Worm (Caenorhabditis elegans): Measurements from ENCODE around the gene C10C6.7.

The C10C6.7 gene

DNA sequence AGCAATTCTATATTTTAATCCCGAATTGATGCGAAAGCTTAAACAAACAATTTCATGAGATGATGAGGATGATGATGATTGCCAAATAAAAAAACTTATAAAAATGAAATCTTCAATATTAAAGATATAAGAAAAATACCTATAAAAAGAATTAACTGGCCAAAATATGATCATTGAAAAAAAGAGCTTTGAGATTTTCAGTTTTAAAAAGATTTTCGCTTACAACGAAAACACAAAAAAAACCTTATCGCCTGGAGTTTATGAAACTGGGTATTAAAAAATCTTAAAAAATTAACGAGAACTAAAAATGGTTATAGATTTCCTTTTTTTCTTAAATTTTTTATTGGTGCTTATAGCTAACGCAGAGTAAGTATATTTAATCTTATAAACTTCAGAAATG is at the start of gene C10C6.7:
TSS of gene C10C6.7 (minus strand) at position 101 of the 400 bp plus-strand sequence.
- TF ChIP-seq W03F9.2 (tag; optimal IDR thresholded peaks at IDR 0.05), result no peak
- no peak for TF ChIP-seq him-1 (tag; optimal IDR thresholded peaks at IDR 0.05)
- no peak for TF ChIP-seq dao-5 (tag; optimal IDR thresholded peaks at IDR 0.05)

DNA sequence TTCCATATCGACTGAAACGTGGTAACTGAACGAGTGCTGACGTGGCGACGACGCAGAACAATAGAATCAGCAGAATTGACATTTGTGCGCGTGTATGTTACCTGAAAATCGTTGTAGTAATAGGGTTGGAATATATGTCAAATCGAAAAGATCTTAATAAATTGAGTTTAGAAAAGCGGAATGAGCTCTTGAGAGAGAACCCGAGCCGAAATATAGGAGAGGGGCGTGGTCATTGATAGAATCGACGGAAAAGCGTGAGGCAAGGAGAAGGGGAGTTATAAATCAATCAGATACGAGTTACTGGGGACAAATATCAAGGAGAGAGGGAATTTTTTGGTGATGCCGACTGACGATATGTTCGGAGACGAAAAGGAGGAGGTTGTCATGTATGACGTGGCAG is 43.4 kb upstream of the C10C6.7 start, which contains the start of gene M04B2.6:
TSS of gene M04B2.6 (minus strand) at position 101 of the 400 bp plus-strand sequence.
- no peak for TF ChIP-seq W03F9.2 (tag; optimal IDR thresholded peaks at IDR 0.05)
- TF ChIP-seq dao-5 (tag; optimal IDR thresholded peaks at IDR 0.05), result no peak
- no peak for TF ChIP-seq him-1 (tag; optimal IDR thresholded peaks at IDR 0.05)

DNA sequence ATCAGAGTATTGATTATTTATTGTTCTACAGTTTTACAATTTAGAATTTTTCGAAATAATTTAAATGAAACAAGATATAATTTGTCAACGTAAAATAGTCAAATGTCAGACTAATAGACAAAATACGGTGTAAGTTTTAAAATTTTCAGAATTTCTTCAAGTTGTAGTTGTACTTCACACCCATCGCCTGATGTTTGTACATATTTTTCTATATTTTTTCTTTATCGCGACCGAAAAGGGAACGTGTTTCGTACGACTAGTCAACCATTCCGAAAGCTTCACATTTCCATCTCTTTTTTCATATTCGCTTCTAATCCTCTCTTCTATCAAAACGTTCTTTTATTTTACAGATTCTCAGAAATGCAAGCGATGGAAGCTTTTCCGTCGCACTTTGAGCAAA is 37.1 kb upstream of the C10C6.7 start, which contains the start of gene twk-25:
TSS of gene twk-25 (plus strand) at position 301 of the 400 bp plus-strand sequence.
- TF ChIP-seq him-1 (tag; optimal IDR thresholded peaks at IDR 0.05), result no peak
- no peak for TF ChIP-seq W03F9.2 (tag; optimal IDR thresholded peaks at IDR 0.05)
- TF ChIP-seq dao-5 (tag; optimal IDR thresholded peaks at IDR 0.05), result no peak

DNA sequence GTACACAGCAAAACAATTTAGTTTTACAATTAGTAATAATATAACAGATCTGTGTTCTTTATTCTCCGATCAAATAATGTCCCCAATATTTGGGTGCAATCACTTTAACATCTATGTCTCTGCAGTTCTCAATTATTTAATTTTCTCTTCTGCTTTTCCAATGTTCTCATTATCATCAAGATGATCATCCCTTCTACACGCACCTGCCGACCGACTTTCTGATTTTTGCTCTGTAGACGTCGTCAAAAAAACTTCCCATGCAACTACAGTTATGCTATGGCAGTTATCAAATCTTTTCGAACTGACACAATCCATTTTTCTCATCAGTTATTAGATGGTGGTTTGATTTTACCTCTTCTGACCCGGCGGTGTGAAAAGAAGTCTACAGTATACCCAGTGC is 36.3 kb upstream of the C10C6.7 start:
- TF ChIP-seq W03F9.2 (tag; optimal IDR thresholded peaks at IDR 0.05), result no peak
- TF ChIP-seq dao-5 (tag; optimal IDR thresholded peaks at IDR 0.05), result no peak
- no peak for TF ChIP-seq him-1 (tag; optimal IDR thresholded peaks at IDR 0.05)

DNA sequence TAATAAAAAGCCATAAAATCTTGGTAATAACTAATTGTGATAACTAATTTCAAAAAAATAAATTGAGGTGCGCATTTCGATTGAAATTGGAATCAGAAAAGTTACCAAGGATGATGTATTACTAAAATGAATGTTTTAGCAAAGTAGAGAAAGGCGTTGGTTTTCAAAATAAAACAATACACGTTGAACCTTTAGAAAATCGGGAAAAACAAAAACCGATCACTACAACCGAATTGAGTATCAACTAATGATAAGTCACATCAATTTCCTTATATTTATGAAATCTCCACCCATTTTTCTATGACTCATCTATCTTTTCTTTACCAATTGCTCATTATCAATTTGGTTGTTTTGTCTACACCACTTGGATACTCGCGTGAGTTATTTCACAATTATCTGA is 33.1 kb upstream of the C10C6.7 start, which contains the start of gene H21P03.10:
TSS of gene H21P03.10 (plus strand) at position 301 of the 400 bp plus-strand sequence.
- TF ChIP-seq W03F9.2 (tag; optimal IDR thresholded peaks at IDR 0.05), result no peak
- no peak for TF ChIP-seq him-1 (tag; optimal IDR thresholded peaks at IDR 0.05)
- TF ChIP-seq dao-5 (tag; optimal IDR thresholded peaks at IDR 0.05), result no peak

DNA sequence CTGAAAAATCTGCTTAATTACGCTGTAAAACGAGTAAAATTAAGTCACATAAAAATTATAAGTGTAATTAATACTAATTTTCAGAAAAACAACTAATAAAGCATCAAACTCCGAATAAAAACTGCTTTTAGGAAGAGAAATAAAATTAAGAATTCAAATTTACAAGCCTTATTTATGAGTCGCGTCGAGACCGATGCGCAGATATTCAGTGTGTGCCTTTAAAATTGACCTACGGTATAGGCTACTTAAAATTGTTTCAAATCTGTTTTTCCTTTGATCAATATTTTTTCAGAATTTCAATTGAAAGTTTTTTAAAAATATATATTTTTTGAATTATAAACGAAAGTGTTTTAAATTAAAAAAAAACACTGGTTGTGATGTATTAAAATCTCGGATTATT is 30.9 kb upstream of the C10C6.7 start, which contains the start of gene sms-1:
TSS of gene sms-1 (minus strand) at position 6 of the 400 bp plus-strand sequence.
- TF ChIP-seq W03F9.2 (tag; optimal IDR thresholded peaks at IDR 0.05), result no peak
- TF ChIP-seq him-1 (tag; optimal IDR thresholded peaks at IDR 0.05), result no peak
- no peak for TF ChIP-seq dao-5 (tag; optimal IDR thresholded peaks at IDR 0.05)

DNA sequence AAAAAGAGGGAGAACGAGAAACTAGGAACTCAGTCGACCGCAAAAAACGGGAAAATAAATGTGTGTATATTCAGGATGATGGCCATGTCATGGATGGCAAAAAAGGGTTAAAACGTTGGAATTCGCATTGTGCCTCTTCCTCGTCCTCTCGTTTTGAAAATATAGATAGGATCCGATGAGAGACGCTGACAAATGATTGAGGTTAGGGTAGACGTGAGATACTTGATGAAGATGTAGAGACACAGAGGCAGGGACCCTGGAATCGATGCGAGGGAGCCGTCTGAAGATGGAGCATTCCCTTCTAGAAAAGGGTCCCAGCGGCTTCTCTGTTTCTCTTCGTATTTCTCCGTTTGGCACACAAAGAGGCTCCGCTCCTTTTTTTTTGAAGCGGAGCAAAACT is 27.6 kb upstream of the C10C6.7 start:
- no peak for TF ChIP-seq W03F9.2 (tag; optimal IDR thresholded peaks at IDR 0.05)
- TF ChIP-seq him-1 (tag; optimal IDR thresholded peaks at IDR 0.05), result peak; percentile 70

DNA sequence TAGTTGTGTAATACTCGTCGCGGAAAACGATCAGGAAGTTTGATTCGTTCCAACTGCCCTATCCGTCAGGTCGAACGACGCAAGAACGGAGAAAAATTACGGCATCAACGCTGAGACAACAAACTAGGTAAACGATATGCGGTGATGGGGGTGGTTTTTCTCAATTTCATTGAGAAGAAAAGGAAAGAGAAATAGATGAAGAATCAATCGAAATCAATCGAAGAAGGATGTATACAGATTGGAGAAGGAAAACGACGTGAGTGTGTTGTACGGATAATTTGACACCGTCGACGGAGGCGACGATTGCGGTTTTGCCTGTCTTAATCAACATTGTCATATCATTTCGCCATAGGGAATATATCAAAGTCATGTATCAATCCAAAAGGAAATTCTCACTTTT is 26.6 kb upstream of the C10C6.7 start:
- TF ChIP-seq W03F9.2 (tag; optimal IDR thresholded peaks at IDR 0.05) (no peak), him-1 (tag; optimal IDR thresholded peaks at IDR 0.05) (no peak), dao-5 (tag; optimal IDR thresholded peaks at IDR 0.05) (no peak)

DNA sequence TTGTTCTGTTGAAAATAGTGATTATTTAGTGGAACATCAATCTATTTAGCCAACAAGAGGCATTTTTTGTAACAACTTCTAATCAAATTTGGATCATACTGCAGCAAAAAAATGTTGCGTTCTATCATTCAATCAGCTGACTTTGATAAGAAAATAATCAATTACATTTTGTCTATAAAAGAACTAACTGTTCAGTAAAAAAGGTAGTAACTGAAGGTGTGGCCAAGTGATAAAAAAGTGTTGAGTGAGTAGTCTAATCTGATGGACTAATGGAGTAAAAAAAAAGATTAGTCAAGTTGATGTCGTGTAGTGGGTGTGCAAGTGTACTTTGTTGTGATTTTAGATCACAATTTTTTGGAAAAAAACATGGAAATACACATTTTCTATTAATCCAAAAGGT is 25.0 kb upstream of the C10C6.7 start:
- TF ChIP-seq dao-5 (tag; optimal IDR thresholded peaks at IDR 0.05) (no peak), him-1 (tag; optimal IDR thresholded peaks at IDR 0.05) (no peak), W03F9.2 (tag; optimal IDR thresholded peaks at IDR 0.05) (no peak)

DNA sequence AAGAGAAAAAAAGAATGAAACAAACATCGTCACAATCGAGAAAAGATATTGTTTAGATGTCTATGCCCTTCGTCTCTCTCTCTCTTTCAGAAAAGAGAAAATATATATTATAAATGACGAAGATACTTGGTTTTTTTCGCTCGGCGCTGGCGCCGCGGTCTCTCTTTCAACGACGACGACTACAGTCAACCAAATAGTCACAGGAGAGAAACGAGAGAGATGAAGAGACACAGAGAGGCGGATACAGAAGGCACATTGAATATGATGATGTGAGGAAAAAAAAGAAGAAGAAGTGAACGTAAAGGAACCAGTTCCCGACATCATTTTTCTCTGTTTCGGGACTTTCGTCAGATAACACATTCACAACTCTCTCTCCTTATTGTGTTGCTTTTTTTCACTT is 24.1 kb upstream of the C10C6.7 start:
- no peak for TF ChIP-seq him-1 (tag; optimal IDR thresholded peaks at IDR 0.05)
- TF ChIP-seq W03F9.2 (tag; optimal IDR thresholded peaks at IDR 0.05), result no peak
- TF ChIP-seq dao-5 (tag; optimal IDR thresholded peaks at IDR 0.05), result no peak

DNA sequence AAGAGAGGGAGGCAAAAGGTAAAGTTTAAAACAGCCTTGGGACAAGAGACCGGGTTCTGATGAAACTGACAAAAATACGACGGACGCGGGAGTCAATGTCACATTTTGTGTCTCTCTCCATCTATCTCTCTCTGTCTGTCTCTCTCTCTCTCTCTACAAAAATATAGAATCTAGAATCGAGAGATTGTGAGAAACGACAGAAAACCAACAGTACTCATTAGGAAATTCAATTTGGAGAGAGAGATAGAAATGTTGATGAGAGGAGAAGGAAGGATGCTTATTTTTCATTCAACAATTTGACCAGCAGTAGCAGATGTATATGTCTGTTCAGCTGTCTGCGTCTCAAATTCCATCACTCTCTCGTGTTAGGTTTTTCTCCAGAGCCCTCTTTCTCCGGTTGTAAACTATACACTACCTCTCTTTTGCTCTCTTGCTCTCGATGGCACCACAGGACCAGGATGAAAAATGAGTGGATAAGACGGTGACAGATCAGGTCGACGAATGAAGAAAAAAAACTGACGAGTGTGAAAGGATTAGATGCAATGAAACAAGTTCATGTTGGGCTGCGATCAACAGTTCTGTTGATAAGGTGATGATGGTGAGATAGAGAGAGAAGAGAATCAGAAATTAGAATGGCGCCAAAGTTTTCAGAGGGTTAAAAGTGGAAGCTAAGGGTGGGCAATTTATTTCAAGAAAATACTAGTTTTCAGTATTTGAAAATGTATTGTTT is 22.5 kb upstream of the C10C6.7 start:
- peak; percentile 7 for TF ChIP-seq W03F9.2 (tag; optimal IDR thresholded peaks at IDR 0.05)
- TF ChIP-seq dao-5 (tag; optimal IDR thresholded peaks at IDR 0.05), result no peak
- TF ChIP-seq him-1 (tag; optimal IDR thresholded peaks at IDR 0.05), result no peak

DNA sequence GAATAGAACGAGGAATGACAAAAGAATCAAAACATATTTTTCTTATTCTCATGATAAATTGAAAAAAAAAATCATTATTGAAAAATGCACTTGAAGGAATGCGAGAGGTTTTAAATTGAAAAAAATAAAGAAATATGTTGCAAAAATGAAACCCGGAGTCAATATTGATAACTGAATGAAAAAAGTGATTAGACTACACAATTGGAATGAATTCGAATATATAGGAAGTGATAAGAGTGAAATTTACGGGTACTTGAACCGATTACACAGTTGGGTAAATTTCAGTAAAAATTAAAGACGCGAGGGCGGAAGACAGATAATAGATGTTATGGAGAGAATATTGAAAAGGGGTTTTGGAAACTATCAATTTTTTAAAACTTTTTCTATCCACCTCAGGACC is 21.8 kb upstream of the C10C6.7 start:
- TF ChIP-seq W03F9.2 (tag; optimal IDR thresholded peaks at IDR 0.05) (no peak), him-1 (tag; optimal IDR thresholded peaks at IDR 0.05) (no peak), dao-5 (tag; optimal IDR thresholded peaks at IDR 0.05) (no peak)

DNA sequence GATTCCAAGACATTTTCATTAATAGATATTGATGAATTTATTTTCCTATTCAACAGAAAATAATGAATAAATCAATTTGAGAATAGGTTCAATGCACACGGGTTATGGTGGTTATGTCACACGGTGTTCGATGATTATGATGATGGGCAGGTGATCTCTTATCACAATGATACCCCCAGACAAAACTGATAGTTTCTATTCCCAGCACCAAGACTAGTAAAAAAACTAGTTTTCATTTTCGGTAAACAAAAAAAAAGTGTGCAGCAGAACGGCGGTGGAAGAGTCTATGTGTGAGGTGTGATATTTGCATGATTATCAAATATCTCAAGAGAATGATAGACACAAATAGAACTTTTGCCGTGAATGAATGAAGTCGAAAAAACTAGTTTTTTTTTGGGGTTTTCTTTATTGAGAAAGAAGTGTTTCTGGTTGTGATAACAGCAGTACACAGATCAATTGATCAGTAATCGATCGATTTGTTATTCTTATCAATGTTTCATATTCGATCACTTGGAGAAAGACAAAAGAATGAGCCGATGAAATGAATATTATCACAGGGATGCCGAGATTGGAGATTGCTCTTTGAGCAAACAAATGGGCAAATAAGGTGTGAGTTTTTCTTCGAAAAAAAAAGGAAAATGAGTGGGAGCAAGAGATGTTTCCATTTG is 20.7 kb upstream of the C10C6.7 start:
- TF ChIP-seq him-1 (tag; optimal IDR thresholded peaks at IDR 0.05) (no peak), W03F9.2 (tag; optimal IDR thresholded peaks at IDR 0.05) (no peak), dao-5 (tag; optimal IDR thresholded peaks at IDR 0.05) (no peak)

DNA sequence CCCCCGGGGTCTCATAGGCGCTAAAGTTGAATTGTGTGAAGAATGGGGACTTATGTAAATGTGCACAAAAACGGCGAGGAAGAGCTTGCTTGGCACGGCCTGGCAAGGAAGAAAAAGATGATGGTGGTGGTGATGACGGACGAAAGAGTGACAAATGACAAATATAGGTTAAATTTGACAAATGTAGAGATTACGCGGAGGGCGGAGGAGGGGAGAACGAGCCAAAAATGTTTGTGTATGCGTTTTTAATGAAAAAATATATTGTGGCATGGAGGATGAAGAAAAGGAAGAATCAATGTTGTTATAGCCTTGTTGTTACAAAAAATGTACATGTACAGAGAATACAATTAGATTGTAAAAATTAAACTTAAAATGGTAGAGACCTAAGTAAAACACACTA is 19.5 kb upstream of the C10C6.7 start:
- TF ChIP-seq dao-5 (tag; optimal IDR thresholded peaks at IDR 0.05) (no peak), him-1 (tag; optimal IDR thresholded peaks at IDR 0.05) (no peak), W03F9.2 (tag; optimal IDR thresholded peaks at IDR 0.05) (no peak)
